Fruit fly (Drosophila melanogaster) ovary, adult (tissue): ENCODE results near the gene Ndfip.

Experiments
- CG17801 ChIP-seq: fragments of 200-800 bp; optimal IDR thresholded peaks from 2 replicates; lab custom pipeline; 2019; ENCODE audit warnings: missing biosample characterization, mild to moderate bottlenecking, missing genetic modification characterization, moderate library complexity; ENCODE audit not compliant: partially characterized antibody

Gene Ndfip

dm6 chr3L:17656716-17657395 is 2.8 kb upstream of the Ndfip start:
- no peak for TF ChIP-seq CG17801 (GFP tag; lab: Kevin White, UChicago)

dm6 chr3L:17655837-17656308 is 1.8 kb upstream of the Ndfip start:
- no peak for TF ChIP-seq CG17801 (GFP tag; lab: Kevin White, UChicago)

dm6 chr3L:17654668-17655050 is 579 bp upstream of the Ndfip start:
- TF ChIP-seq CG17801 (GFP tag; lab: Kevin White, UChicago) = no peak

dm6 chr3L:17652878-17653700 is 991 bp downstream of the Ndfip start:
- TF ChIP-seq CG17801 (GFP tag; lab: Kevin White, UChicago) = no peak

- TF ChIP-seq CG17801 (GFP tag; lab: Kevin White, UChicago) = no peak
Observed at dm6 chr3L:17651717-17652651, 2.1 kb downstream of the Ndfip start.

dm6 chr3L:17647543-17647942 is 6.5 kb downstream of the Ndfip start:
- TF ChIP-seq CG17801 (GFP tag; lab: Kevin White, UChicago) = no peak

- TF ChIP-seq CG17801 (GFP tag; lab: Kevin White, UChicago) = no peak
Observed at dm6 chr3L:17646637-17647036, 7.4 kb downstream of the Ndfip start, which contains the start of gene CG43085. TSS of gene CG43085 (minus strand) at chr3L:17646737.

- peak; percentile 59 for TF ChIP-seq CG17801 (GFP tag; lab: Kevin White, UChicago)
Observed at dm6 chr3L:17644906-17645244, 9.2 kb downstream of the Ndfip start, which contains the start of gene Pep. TSS of gene Pep (minus strand) at chr3L:17645036.

- peak; percentile 12 for TF ChIP-seq CG17801 (GFP tag; lab: Kevin White, UChicago)
Observed at dm6 chr3L:17643985-17644905, 9.8 kb downstream of the Ndfip start.

dm6 chr3L:17642017-17642416 is 12.1 kb downstream of the Ndfip start:
- no peak for TF ChIP-seq CG17801 (GFP tag; lab: Kevin White, UChicago)

- TF ChIP-seq CG17801 (GFP tag; lab: Kevin White, UChicago) = no peak
Observed at dm6 chr3L:17638649-17639048, 15.4 kb downstream of the Ndfip start.

dm6 chr3L:17637809-17638208 is 16.3 kb downstream of the Ndfip start:
- no peak for TF ChIP-seq CG17801 (GFP tag; lab: Kevin White, UChicago)

dm6 chr3L:17633142-17633541 is 20.9 kb downstream of the Ndfip start, which contains the start of gene CG7497:
TSS of gene CG7497 (plus strand) at chr3L:17633449.
- TF ChIP-seq CG17801 (GFP tag; lab: Kevin White, UChicago) = no peak

dm6 chr3L:17631247-17631646 is 22.8 kb downstream of the Ndfip start:
- TF ChIP-seq CG17801 (GFP tag; lab: Kevin White, UChicago) = no peak
